Worm (Caenorhabditis elegans) whole organism, midembryonic: ENCODE results near the gene clc-31.

Experiments used
- T22C8.4 ChIP-seq: fragments of 200-800 bp; sonication (Bioruptor generic); IDR thresholded peaks from 2 replicates; pipeline ENCODE4 v1.3.6; 2022; ENCODE audit warnings: missing genetic modification characterization, missing compliant biosample characterization
- flt-1 ChIP-seq: fragments of 200-800 bp; sonication (Bioruptor generic); IDR thresholded peaks from 2 replicates; pipeline ENCODE4 v1.3.6; 2022; ENCODE audit warnings: missing genetic modification characterization, missing compliant biosample characterization
- klf-2 ChIP-seq: fragments of 200-800 bp; sonication (Bioruptor generic); conservative IDR thresholded peaks from 2 replicates; pipeline ENCODE4 v1.3.6; 2022; ENCODE audit warnings: missing genetic modification reagents, missing genetic modification characterization, missing compliant biosample characterization
- med-1 ChIP-seq: sonication (generic microtip); optimal IDR thresholded peaks from 2 replicates; lab custom pipeline; 2017; ENCODE audit warnings: missing genetic modification characterization, mild to moderate bottlenecking, missing compliant biosample characterization, antibody characterized with exemption, missing genetic modification reagents; ENCODE audit not compliant: insufficient read depth
- ref-1 ChIP-seq: fragments of 200-800 bp; sonication (Bioruptor generic); conservative IDR thresholded peaks from 2 replicates; pipeline ENCODE4 v1.3.6; 2022; ENCODE audit warnings: missing genetic modification reagents, missing genetic modification characterization, missing compliant biosample characterization
- ztf-23 ChIP-seq: fragments of 200-800 bp; sonication (Bioruptor generic); IDR thresholded peaks from 2 replicates; pipeline ENCODE4 v1.3.6; 2022; ENCODE audit warnings: missing genetic modification reagents, missing genetic modification characterization, missing compliant biosample characterization

ce11 chrII:319459-319858, 20.9 kb upstream of the clc-31 start, which contains the start of gene far-7:
- TF ChIP-seq med-1 (no peak), T22C8.4 (GFP tag; lab: Robert Waterston, UW) (no peak), flt-1 (GFP tag; lab: Robert Waterston, UW) (no peak), ztf-23 (GFP tag; lab: Robert Waterston, UW) (no peak), ref-1 (no peak), klf-2 (GFP tag; lab: Robert Waterston, UW) (no peak)
